Worm (Caenorhabditis elegans): ENCODE measurements around the gene F02E11.4.

Gene F02E11.4

DNA sequence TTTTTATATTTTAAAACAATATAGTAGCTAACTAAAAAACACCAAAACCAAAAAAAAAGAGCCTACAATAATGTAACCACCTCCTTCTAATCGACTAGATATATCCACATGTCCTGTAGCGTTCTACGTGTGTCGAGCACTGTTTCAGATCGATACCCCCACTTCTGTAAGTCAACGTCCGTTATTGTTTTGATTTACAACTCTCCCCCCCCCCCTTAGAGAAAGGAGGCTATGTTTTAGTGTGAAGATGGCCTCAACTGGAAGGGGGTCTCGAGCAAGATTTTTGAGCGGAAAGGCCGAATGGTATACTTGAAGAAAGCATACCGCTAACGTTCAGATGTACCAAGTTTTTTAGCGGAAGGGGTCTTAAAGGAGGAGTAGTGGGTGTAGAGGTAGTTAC lies at the start of gene F02E11.4:
F02E11.4 (minus strand) TSS at position 101 of the 400 bp plus-strand sequence.
- TF ChIP-seq ceh-6 (GFP tag; optimal IDR thresholded peaks at IDR 0.05) (no peak), hlh-6 (tag; optimal IDR thresholded peaks at IDR 0.05) (no peak), F13H6.1 (tag; optimal IDR thresholded peaks at IDR 0.05) (no peak), unc-42 (tag; optimal IDR thresholded peaks at IDR 0.05) (no peak), ceh-2 (tag; optimal IDR thresholded peaks at IDR 0.05) (no peak), mec-3 (tag; optimal IDR thresholded peaks at IDR 0.05; ENCODE audit: borderline replicate concordance) (no peak), ceh-19 (GFP tag; optimal IDR thresholded peaks at IDR 0.05) (no peak), tbx-2 (tag; optimal IDR thresholded peaks at IDR 0.05) (no peak), C38D4.7 (GFP tag; optimal IDR thresholded peaks at IDR 0.05) (no peak), hlh-8 (tag; optimal IDR thresholded peaks at IDR 0.05) (no peak), hlh-13 (GFP tag; optimal IDR thresholded peaks at IDR 0.05) (no peak), pat-9 (tag; optimal IDR thresholded peaks at IDR 0.05) (no peak), sox-4 (tag; optimal IDR thresholded peaks at IDR 0.05) (no peak)

DNA sequence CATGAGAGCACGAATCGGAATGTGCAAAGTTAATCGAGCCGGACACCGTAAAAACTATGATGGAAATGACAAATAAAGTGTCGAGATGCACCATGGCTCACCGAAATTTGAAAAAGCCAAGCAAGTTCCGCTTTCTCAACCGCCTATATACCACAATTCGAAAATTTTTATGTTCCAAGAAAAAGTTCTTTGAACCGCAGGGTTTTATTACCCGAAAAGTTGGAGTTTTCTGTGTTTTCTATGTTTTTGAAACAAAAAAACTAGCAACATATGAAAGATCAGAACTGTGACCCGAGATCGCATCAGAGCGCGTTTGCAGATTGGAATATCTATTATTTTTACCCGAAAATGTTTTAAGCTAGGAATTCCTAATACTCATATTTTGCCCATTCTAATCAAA lies 49.5 kb upstream of the F02E11.4 start, which contains the start of gene Y46D2A.3:
Y46D2A.3 (minus strand) TSS at position 101 of the 400 bp plus-strand sequence.
- no peak for TF ChIP-seq odd-2 (tag; optimal IDR thresholded peaks at IDR 0.05)
- no peak for TF ChIP-seq ceh-2 (tag; optimal IDR thresholded peaks at IDR 0.05)
- TF ChIP-seq C08G9.2 (tag; optimal IDR thresholded peaks at IDR 0.05) = no peak

DNA sequence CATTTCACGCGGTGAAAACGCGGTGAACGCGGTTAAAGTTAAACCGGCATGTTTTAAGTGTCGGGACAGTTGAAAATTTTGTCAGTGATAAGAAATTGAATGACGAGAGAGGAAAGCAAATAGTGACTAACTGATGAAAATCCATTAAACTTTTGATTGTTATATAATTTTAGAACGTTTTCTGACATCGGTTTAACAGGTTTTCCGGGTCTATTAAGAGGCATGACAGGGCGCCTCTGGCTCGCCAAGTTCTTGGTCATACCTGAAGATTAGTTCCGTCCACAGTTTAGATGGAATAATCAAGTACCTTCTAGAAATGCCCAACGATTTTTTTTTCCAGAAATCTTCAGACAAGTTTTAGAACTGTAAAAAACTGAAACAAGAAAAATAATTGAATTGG lies 45.6 kb upstream of the F02E11.4 start, which contains the start of gene Y46D2A.2:
Y46D2A.2 (minus strand) TSS at position 101 of the 400 bp plus-strand sequence.
- no peak for TF ChIP-seq mec-3 (tag; optimal IDR thresholded peaks at IDR 0.05; ENCODE audit: borderline replicate concordance)
- no peak for TF ChIP-seq ceh-31 (tag; optimal IDR thresholded peaks at IDR 0.05)
- TF ChIP-seq zip-5 (tag; optimal IDR thresholded peaks at IDR 0.05) = no peak
- TF ChIP-seq ceh-22 (tag; optimal IDR thresholded peaks at IDR 0.05) = no peak
- no peak for TF ChIP-seq dve-1 (tag; optimal IDR thresholded peaks at IDR 0.05)
- no peak for TF ChIP-seq elt-2 (tag; optimal IDR thresholded peaks at IDR 0.05)
- no peak for TF ChIP-seq eyg-1 (tag; optimal IDR thresholded peaks at IDR 0.05)
- TF ChIP-seq pag-3 (tag; optimal IDR thresholded peaks at IDR 0.05; ENCODE audit: borderline replicate concordance) = no peak

DNA sequence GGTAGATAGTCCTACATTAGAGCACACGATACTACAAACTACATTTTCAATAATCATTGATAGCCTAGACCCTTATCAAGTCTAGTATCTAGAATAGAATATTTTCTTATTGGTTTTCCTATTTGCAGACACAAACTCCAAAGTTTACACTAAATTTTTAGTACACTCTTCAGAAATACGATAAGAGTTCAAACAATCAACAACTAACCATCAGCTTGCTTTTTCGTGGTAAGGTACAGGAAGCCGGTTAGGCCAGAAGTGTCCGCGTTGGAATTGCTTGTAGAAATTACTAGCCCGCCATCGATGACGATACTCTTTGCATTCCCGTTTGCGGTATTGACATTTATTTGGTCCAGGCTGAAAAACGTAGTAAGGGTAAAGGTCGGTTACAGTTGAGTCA lies 44.7 kb upstream of the F02E11.4 start, which contains the start of gene Y46D2A.1:
Y46D2A.1 (plus strand) TSS at position 301 of the 400 bp plus-strand sequence.
- TF ChIP-seq madf-2 (tag; optimal IDR thresholded peaks at IDR 0.05) = no peak
- no peak for TF ChIP-seq ceh-18 (tag; optimal IDR thresholded peaks at IDR 0.05)
- TF ChIP-seq ceh-6 (GFP tag; optimal IDR thresholded peaks at IDR 0.05) = no peak
- TF ChIP-seq ceh-22 (tag; optimal IDR thresholded peaks at IDR 0.05) = no peak
- no peak for TF ChIP-seq ttx-3 (tag; optimal IDR thresholded peaks at IDR 0.05)
- no peak for TF ChIP-seq tbx-7 (tag; optimal IDR thresholded peaks at IDR 0.05)
- no peak for TF ChIP-seq dve-1 (tag; optimal IDR thresholded peaks at IDR 0.05)
- no peak for TF ChIP-seq C08G9.2 (tag; optimal IDR thresholded peaks at IDR 0.05)
- no peak for TF ChIP-seq syd-9 (tag; optimal IDR thresholded peaks at IDR 0.05)
- no peak for TF ChIP-seq hlh-6 (tag; optimal IDR thresholded peaks at IDR 0.05)
- no peak for TF ChIP-seq K02D7.2 (tag; optimal IDR thresholded peaks at IDR 0.05)

DNA sequence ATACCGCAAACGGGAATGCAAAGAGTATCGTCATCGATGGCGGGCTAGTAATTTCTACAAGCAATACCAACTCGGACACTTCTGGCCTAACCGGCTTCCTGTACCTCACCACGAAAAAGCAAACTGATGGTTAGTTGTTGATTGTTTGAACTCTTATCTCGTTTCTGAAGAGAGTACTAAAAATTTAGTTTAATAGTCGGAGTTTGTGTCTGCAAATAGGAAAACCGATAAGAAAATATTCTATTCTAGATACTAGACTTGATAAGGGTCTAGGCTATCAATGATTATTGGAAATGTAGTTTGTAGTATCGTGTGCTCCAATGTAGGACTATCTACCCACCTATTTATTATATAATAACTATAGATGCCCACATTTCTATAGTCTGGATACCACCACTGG lies 41.3 kb upstream of the F02E11.4 start:
- TF ChIP-seq elt-2 (tag; optimal IDR thresholded peaks at IDR 0.05) (peak; percentile 76), lin-11 (tag; optimal IDR thresholded peaks at IDR 0.05) (no peak), hlh-8 (tag; optimal IDR thresholded peaks at IDR 0.05) (no peak)

DNA sequence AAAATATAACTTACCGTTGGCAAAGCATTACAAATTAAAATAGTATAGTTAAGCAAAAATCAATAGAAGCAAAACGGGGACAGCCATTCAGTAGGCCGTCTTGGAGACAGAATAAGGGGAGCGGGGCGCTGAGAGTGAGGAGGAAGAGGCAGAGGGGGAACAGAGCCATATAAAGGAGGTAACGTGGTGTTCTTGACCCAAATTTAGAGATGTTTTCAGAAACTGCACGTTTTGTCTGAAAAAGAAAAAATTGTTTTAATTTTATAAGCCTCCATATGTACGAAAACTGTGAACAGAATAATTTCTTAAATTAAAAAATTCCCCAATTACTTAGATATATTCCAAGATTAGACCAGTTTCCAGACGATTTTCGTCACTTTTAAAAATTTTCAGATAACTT lies 35.9 kb upstream of the F02E11.4 start, which contains the start of gene F39E9.6:
F39E9.6 (minus strand) TSS at position 101 of the 400 bp plus-strand sequence.
- TF ChIP-seq ceh-30 (tag; optimal IDR thresholded peaks at IDR 0.05) = no peak
- TF ChIP-seq dmd-4 (tag; optimal IDR thresholded peaks at IDR 0.05; ENCODE audit: borderline replicate concordance) = no peak

Measured in whole organism, late embryonic.